Fruit fly (Drosophila melanogaster): Measurements from ENCODE around the gene Dtd.

Dtd gene

DNA sequence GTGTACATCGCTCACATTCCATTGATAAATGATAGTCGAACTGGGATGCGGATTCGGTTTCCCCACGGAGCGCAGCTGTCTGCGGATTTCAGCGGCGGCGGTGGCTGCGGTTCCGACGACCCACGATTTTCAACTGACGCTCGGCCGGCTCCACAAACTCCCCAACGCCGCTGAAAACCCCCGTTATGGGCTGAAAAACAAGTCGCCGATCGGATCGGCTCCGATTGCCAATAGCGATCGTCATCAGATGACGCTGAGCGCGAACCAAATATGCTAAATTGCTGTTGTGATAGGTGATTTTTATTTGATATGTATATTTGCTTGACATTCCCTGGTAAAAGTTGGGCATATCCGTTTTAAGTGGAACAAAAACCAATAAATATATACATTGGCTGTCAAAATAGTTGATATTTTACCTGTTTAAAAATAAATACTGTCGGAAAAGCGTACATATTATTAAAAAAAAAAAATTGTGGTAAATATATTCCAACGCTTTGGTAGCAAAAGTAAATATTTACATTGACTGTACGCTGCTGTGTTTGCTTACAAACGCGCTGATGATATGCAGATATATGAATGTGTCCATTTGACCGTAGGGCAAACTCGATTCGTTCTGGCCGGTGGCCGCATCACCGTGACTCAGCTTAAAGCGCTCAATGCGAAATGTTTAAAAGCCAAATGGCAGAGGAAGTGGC, 24.5 kb downstream of the Dtd start (continued):
- TF ChIP-seq ac (GFP tag; optimal IDR thresholded peaks at IDR 0.05), result no peak
- 0 out of 2 replicates have a peak, but pooled peaks have one; percentile 27 for TF ChIP-seq Xrp1 (GFP tag; IDR thresholded peaks at IDR 0.05)
- TF ChIP-seq CG6854 (GFP tag; optimal IDR thresholded peaks at IDR 0.05), result peak; percentile 13
- no peak for TF ChIP-seq Hey (tag; optimal IDR thresholded peaks at IDR 0.05)
- peak; percentile 54; the same call in 1 of the 2 replicates for TF ChIP-seq klu (GFP tag; IDR thresholded peaks at IDR 0.05)
- TF ChIP-seq sens (GFP tag), result peak; percentile 68
- peak; percentile 22 for TF ChIP-seq CG1792 (GFP tag; optimal IDR thresholded peaks at IDR 0.05)
- peak; percentile 97 for TF ChIP-seq CG10274 (GFP tag; optimal IDR thresholded peaks at IDR 0.05)
- TF ChIP-seq tio (GFP tag; optimal IDR thresholded peaks at IDR 0.05), result peak; percentile 41
- TF ChIP-seq pum (GFP tag; optimal IDR thresholded peaks at IDR 0.05), result peak; percentile 29
- 0 out of 3 replicates have a peak, but pooled peaks have one; percentile 29 for TF ChIP-seq Mrtf (GFP tag; IDR thresholded peaks at IDR 0.05)
- TF ChIP-seq Drgx (GFP tag; IDR thresholded peaks at IDR 0.05), result no peak
- peak; percentile 64 for TF ChIP-seq CG7372 (GFP tag; IDR thresholded peaks at IDR 0.05)
- peak; percentile 79 for TF ChIP-seq D19B (GFP tag; optimal IDR thresholded peaks at IDR 0.05)
- TF ChIP-seq Meics (GFP tag; optimal IDR thresholded peaks at IDR 0.05), result peak; percentile 74
- TF ChIP-seq CG12155 (GFP tag; optimal IDR thresholded peaks at IDR 0.05), result peak; percentile 63
- TF ChIP-seq CG33213 (GFP tag; optimal IDR thresholded peaks at IDR 0.05), result no peak
- TF ChIP-seq Rfx (GFP tag; IDR thresholded peaks at IDR 0.05), result peak; percentile 83
- TF ChIP-seq CG16815 (GFP tag; optimal IDR thresholded peaks at IDR 0.05), result peak; percentile 60
- no peak for TF ChIP-seq vnd (GFP tag; IDR thresholded peaks at IDR 0.05; ENCODE audit: partially characterized antibody)
- TF ChIP-seq yki (optimal IDR thresholded peaks at IDR 0.05), result no peak
- no peak for TF ChIP-seq Hr39 (optimal IDR thresholded peaks at IDR 0.05)
- TF ChIP-seq CG2889 (GFP tag; IDR thresholded peaks at IDR 0.05), result no peak
- TF ChIP-seq ems (GFP tag; optimal IDR thresholded peaks at IDR 0.05), result peak; percentile 10
- no peak for TF ChIP-seq CG11398 (GFP tag; optimal IDR thresholded peaks at IDR 0.05)
- no peak for TF ChIP-seq CG10654 (GFP tag; optimal IDR thresholded peaks at IDR 0.05)
- TF ChIP-seq H2.0 (GFP tag; IDR thresholded peaks at IDR 0.05), result 0 out of 2 replicates have a peak, but pooled peaks have one; percentile 31
- no peak for TF ChIP-seq wor (GFP tag; IDR thresholded peaks at IDR 0.05)
- 0 out of 2 replicates have a peak, but pooled peaks have one; percentile 13 for TF ChIP-seq Dip2 (GFP tag; IDR thresholded peaks at IDR 0.05)
- TF ChIP-seq Mad (GFP tag; optimal IDR thresholded peaks at IDR 0.05), result peak; percentile 1
- peak; percentile 59 for TF ChIP-seq ind (GFP tag; optimal IDR thresholded peaks at IDR 0.05)
- no peak for TF ChIP-seq CG6683 (GFP tag; optimal IDR thresholded peaks at IDR 0.05)
- peak; percentile 38 for TF ChIP-seq slou (GFP tag; optimal IDR thresholded peaks at IDR 0.05)
- no peak for TF ChIP-seq sr (GFP tag; IDR thresholded peaks at IDR 0.05)
- peak; percentile 5 for TF ChIP-seq crc (GFP tag; optimal IDR thresholded peaks at IDR 0.05)
- TF ChIP-seq CG9817 (tag; optimal IDR thresholded peaks at IDR 0.05), result peak; percentile 79
- TF ChIP-seq slp2 (GFP tag; optimal IDR thresholded peaks at IDR 0.05), result peak; percentile 34
- TF ChIP-seq wdn (GFP tag; IDR thresholded peaks at IDR 0.05), result peak; percentile 47
- TF ChIP-seq lab (GFP tag; optimal IDR thresholded peaks at IDR 0.05), result peak; percentile 59
- TF ChIP-seq esg (GFP tag; conservative IDR thresholded peaks at IDR 0.05), result peak; percentile 52
- no peak for TF ChIP-seq CG3726 (GFP tag; IDR thresholded peaks at IDR 0.05)
- TF ChIP-seq CG6765 (GFP tag; optimal IDR thresholded peaks at IDR 0.05), result peak; percentile 33
- peak; percentile 88 for TF ChIP-seq CG10147 (GFP tag; optimal IDR thresholded peaks at IDR 0.05)
- peak; percentile 34 for TF ChIP-seq CG12104 (GFP tag; optimal IDR thresholded peaks at IDR 0.05)
- TF ChIP-seq Bgb (GFP tag; IDR thresholded peaks at IDR 0.05; ENCODE audit: partially characterized antibody), result no peak
- no peak for TF ChIP-seq en (GFP tag; optimal IDR thresholded peaks at IDR 0.05)
- TF ChIP-seq CG7839 (tag; optimal IDR thresholded peaks at IDR 0.05), result peak; percentile 77
- no peak for TF ChIP-seq BEAF-32 (GFP tag; optimal IDR thresholded peaks at IDR 0.05)
- TF ChIP-seq Dref (GFP tag; IDR thresholded peaks at IDR 0.05), result no peak
- TF ChIP-seq gce (GFP tag; IDR thresholded peaks at IDR 0.05), result no peak
- TF ChIP-seq CG12659 (GFP tag; optimal IDR thresholded peaks at IDR 0.05), result peak; percentile 66

Data from whole organism, embryonic.